Fruit fly (Drosophila melanogaster) whole organism, embryonic: Measurements from ENCODE around the gene CG17349.

Experiments
- Atf6 ChIP-seq: fragments of 200-800 bp; sonication (Bioruptor generic); IDR thresholded peaks from 2 replicates; pipeline ENCODE4 v1.3.6; 2022; ENCODE audit warnings: missing biosample characterization, missing genetic modification characterization
- CG3838 ChIP-seq: fragments of 200-800 bp; sonication (Bioruptor generic); optimal IDR thresholded peaks from 3 replicates; lab custom pipeline; 2016; ENCODE audit warnings: missing biosample characterization, missing genetic modification characterization
- CG7271 ChIP-seq: fragments of 200-800 bp; sonication (Bioruptor generic); optimal IDR thresholded peaks from 2 replicates; lab custom pipeline; 2018; ENCODE audit warnings: missing biosample characterization, mild to moderate bottlenecking, missing genetic modification characterization, moderate library complexity
- HmgD ChIP-seq: fragments of 200-800 bp; sonication (Bioruptor generic); optimal IDR thresholded peaks from 3 replicates; lab custom pipeline; 2016; ENCODE audit warnings: missing biosample characterization, missing genetic modification characterization
- insv ChIP-seq, 2 experiments: fragments of 200-800 bp; sonication (Bioruptor generic); optimal IDR thresholded peaks; 3 replicates each; lab custom pipeline; 2016 to 2018; ENCODE audit warnings: missing biosample characterization in 2 of 2, missing genetic modification characterization in 2 of 2
- sna ChIP-seq: fragments of 200-800 bp; sonication (Bioruptor generic); IDR thresholded peaks from 2 replicates; pipeline ENCODE4 v1.3.6; 2022; ENCODE audit warnings: missing biosample characterization, missing genetic modification characterization; ENCODE audit not compliant: partially characterized antibody
- wdn ChIP-seq: fragments of 200-800 bp; sonication (Bioruptor generic); IDR thresholded peaks from 2 replicates; pipeline ENCODE4 v1.3.6; 2022; ENCODE audit warnings: missing biosample characterization, missing genetic modification characterization

DNA sequence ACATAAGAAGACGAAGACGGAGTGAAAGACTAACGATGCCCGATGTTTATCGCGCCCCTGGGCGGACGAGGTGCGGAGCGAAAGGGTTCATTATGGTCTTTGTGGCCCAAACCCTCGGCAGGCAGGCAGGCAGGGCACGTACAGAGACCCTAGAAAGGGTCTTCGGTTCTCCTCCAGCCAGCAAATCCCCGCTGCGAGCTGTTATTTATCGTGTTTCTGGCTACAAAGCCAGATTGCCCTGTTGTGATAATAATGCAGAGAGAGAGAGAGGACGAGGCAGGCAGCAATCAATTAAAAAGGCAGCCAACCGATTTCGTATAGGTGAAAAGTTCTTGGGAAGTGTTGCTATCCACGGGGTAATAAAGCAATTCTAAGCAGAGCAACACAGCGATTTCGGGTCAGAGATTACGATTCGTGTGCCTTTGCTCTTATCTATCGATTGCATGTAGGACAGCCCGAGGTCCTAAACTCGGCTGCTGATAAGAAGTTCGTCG lies 46.7 kb upstream of the CG17349 start:
- TF ChIP-seq CG3838 (GFP tag; lab: Kevin White, UChicago) (no peak), HmgD (GFP tag; lab: Kevin White, UChicago) (no peak), insv (GFP tag; optimal IDR thresholded peaks at IDR 0.05; lab: Kevin White, UChicago) (peak in 1 of 2 experiments; percentile 35), Atf6 (GFP tag; lab: Robert Waterston, UW) (no peak), wdn (GFP tag; lab: Robert Waterston, UW) (no peak), CG7271 (tag; lab: Kevin White, UChicago) (no peak), sna (no peak)
